Fruit fly (Drosophila melanogaster) S2 (cell line): ENCODE results near the gene inaE.

Source experiments
- CG8478 ChIP-seq: fragments of >200 bp; optimal IDR thresholded peaks from 2 replicates; lab custom pipeline; 2018
- CTCF ChIP-seq, 2 experiments: fragments of >200 bp; optimal IDR thresholded peaks; 2 replicates each; lab custom pipeline; 2018

- TF ChIP-seq CG8478 (lab: Kevin White, UChicago) (no peak), CTCF (optimal IDR thresholded peaks at IDR 0.05; lab: Kevin White, UChicago) (no peak)
Observed at dm6 chrX:13817418-13818171, 34.1 kb downstream of the inaE start.
